Worm (Caenorhabditis elegans): ENCODE measurements around the gene lgc-28.

Gene lgc-28

DNA sequence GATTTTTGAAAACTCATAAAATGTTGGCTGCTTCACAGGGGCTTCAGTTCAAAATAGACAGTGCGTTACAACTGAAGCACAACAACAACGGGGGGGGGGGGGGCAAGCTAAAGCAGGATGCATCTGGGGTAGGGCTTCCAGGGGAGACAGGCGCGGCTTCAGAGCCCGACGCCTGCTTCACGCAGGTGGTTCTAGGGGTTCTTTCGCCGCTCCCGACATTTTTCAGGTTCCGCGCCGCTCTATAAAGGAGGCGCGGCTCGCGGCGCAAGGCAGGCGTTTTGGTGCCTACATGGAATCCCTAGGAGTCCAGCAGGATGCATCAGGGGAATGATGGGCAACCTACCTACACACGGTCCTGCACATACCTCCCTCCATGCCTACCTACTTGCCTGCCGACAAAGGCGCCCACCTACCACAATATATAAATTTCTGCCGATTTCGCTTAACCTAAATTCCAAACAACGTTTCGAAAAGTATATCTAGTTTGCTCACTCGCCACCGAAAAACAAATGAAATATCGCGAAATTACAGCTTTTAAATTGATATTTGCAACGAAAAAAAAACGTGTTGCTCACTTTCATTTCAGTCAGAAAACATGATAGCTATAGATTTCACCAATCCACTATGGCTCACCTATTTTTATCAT, 2.4 kb downstream of the lgc-28 start, which contains the start of gene sri-71:
sri-71 (plus strand) TSS at position 596 of the 646 bp plus-strand sequence.
- TF ChIP-seq sptf-1 (tag; optimal IDR thresholded peaks at IDR 0.05) (peak; percentile 32), elt-3 (tag; optimal IDR thresholded peaks at IDR 0.05) (no peak)

DNA sequence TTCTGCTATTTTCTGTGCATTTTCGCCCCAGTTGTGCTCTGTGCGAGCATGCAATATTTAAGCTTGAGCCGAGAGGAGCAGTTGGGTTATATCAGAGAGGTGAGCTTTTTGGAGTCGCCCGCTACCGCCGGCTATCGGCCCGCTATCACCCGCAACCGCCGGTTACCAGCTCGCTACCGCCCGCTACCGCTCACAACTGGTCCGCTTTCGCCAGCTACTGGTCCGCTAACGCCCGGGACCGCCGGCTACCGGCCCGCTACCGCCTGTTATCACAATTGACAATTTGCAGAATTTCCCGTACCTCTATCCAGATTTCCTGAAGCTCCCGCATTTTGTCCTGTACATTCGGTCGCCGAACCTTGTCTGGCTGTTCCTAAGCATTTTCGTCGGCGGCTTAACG, 3.5 kb downstream of the lgc-28 start:
- TF ChIP-seq snpc-4 (tag; optimal IDR thresholded peaks at IDR 0.05) (no peak), bed-3 (GFP tag; optimal IDR thresholded peaks at IDR 0.05) (no peak), mep-1 (tag; optimal IDR thresholded peaks at IDR 0.05) (no peak), blmp-1 (tag; optimal IDR thresholded peaks at IDR 0.05) (no peak)

DNA sequence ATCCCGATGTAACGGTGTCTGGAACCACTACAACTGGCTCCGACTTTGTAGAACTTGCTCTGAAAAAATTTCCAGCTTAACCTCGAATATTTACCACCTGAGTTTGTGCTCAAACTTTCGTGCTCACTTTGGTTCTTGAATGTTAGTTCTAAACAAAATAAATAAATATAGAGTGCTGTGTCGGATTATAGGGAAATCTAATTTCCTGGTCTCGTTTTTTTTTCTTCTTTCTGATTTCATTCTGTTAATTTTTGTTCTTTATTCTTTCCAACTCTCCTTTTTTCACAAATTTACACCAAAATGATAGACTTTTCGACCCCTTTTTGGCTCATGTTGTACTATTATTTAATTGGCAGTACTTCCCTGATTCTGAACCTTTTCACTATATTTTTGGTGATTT, 4.4 kb downstream of the lgc-28 start, which contains the start of gene sri-37:
sri-37 (plus strand) TSS at position 301 of the 400 bp plus-strand sequence.
- TF ChIP-seq nhr-76 (tag; optimal IDR thresholded peaks at IDR 0.05) (no peak), unc-39 (tag; optimal IDR thresholded peaks at IDR 0.05) (no peak), sem-2 (GFP tag; optimal IDR thresholded peaks at IDR 0.05) (no peak), ceh-83 (GFP tag; optimal IDR thresholded peaks at IDR 0.05) (no peak)

DNA sequence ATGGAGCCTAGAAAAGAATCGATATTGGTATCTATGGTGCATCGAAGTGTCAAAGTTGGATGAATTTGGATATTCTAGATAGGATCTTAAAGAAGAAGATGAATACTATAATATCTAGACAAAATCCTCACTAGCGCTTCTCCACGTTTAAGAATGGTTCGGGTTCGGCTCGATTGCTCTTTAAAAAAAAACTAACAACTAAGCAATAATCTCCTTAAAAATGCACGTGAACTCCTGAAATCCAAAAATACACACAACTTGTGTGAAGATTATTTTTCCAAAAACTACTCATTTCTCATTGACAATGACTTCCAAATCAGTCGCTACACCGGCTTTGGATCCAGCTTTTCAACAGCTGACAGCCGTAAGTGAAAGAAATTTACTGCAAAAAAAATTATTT, 6.3 kb downstream of the lgc-28 start, which contains the start of gene D2062.1:
D2062.1 (plus strand) TSS at position 301 of the 400 bp plus-strand sequence.
- TF ChIP-seq nhr-28 (tag; optimal IDR thresholded peaks at IDR 0.05) (no peak), tbx-8 (GFP tag; optimal IDR thresholded peaks at IDR 0.05) (no peak), lin-32 (GFP tag; optimal IDR thresholded peaks at IDR 0.05) (no peak), M03D4.4 (tag; optimal IDR thresholded peaks at IDR 0.05) (no peak), lin-13 (tag; optimal IDR thresholded peaks at IDR 0.05) (no peak), ceh-39 (tag; optimal IDR thresholded peaks at IDR 0.05) (no peak), nhr-2 (tag; optimal IDR thresholded peaks at IDR 0.05) (no peak), hlh-1 (tag; optimal IDR thresholded peaks at IDR 0.05) (no peak), mab-5 (tag; optimal IDR thresholded peaks at IDR 0.05) (no peak), bed-3 (GFP tag; optimal IDR thresholded peaks at IDR 0.05) (no peak), pha-4 (tag; optimal IDR thresholded peaks at IDR 0.05) (no peak), lsy-2 (tag; optimal IDR thresholded peaks at IDR 0.05) (no peak), snpc-4 (tag; optimal IDR thresholded peaks at IDR 0.05) (no peak)

DNA sequence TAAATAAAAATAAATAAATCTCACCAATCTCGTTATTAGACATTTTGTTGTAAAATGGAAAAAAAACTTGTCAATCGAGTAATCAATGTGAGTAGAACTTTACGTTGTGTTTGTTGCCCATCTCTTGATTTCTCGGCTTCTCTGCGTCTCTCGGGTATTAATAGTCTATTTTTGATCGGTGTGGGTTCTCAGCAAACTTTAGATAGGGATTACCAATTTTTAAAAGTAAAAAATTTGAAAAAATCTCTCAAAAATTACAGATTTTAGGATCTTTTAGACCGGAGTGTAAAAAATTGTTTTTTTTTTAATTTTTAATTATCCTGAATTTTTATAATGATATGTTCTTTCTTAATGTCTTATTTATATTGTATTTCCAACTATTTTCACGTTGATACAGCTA, 12.5 kb downstream of the lgc-28 start, which contains the start of gene F22E5.21:
F22E5.21 (minus strand) TSS at position 101 of the 400 bp plus-strand sequence.
- no peak for TF ChIP-seq flh-1 (GFP tag; optimal IDR thresholded peaks at IDR 0.05)
- no peak for TF ChIP-seq tbx-8 (GFP tag; optimal IDR thresholded peaks at IDR 0.05)
- no peak for TF ChIP-seq pha-4 (tag; optimal IDR thresholded peaks at IDR 0.05)
- TF ChIP-seq blmp-1 (tag; optimal IDR thresholded peaks at IDR 0.05) = no peak

DNA sequence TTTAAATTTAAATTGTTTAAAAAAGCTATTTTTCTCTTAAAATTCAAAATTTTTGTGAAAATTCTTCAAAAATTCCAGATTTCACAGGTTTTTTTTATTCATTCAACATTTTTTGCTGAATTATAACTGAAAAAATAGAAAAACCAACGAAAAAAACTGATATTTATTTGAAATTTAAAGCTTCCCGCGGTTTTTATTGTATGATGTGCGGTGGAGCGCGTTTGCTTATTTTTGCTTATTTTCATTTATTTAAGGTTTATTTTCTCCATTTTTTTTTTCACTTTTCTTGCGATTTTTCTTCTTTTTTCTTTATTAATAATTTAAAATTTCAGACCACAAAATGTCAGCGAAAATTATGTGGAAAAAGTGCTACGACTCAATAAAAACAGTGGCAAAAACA, 13.2 kb downstream of the lgc-28 start, which contains the start of gene F22E5.9:
F22E5.9 (plus strand) TSS at position 327 of the 400 bp plus-strand sequence.
- TF ChIP-seq ztf-11 (tag; optimal IDR thresholded peaks at IDR 0.05) (no peak), cnd-1 (tag; optimal IDR thresholded peaks at IDR 0.05) (no peak), ham-2 (GFP tag; optimal IDR thresholded peaks at IDR 0.05) (no peak), drap-1 (GFP tag; optimal IDR thresholded peaks at IDR 0.05) (no peak), unc-120 (tag; optimal IDR thresholded peaks at IDR 0.05; ENCODE audit: poor library complexity, severe bottlenecking) (no peak), mls-2 (tag; optimal IDR thresholded peaks at IDR 0.05) (no peak), sptf-1 (tag; optimal IDR thresholded peaks at IDR 0.05) (no peak), elt-1 (tag; optimal IDR thresholded peaks at IDR 0.05; ENCODE audit: borderline replicate concordance, insufficient read depth) (no peak), zip-8 (tag; optimal IDR thresholded peaks at IDR 0.05) (no peak), nhr-76 (tag; optimal IDR thresholded peaks at IDR 0.05) (no peak), mep-1 (tag; optimal IDR thresholded peaks at IDR 0.05) (no peak), nhr-28 (tag; optimal IDR thresholded peaks at IDR 0.05) (no peak), mab-5 (tag; optimal IDR thresholded peaks at IDR 0.05) (no peak), ceh-39 (tag; optimal IDR thresholded peaks at IDR 0.05) (no peak), hlh-1 (tag; optimal IDR thresholded peaks at IDR 0.05) (no peak), unc-39 (tag; optimal IDR thresholded peaks at IDR 0.05) (no peak), unc-62 (GFP tag; optimal IDR thresholded peaks at IDR 0.05) (no peak)
